Worm (Caenorhabditis elegans) whole organism, L4 larva: ENCODE data around the gene srx-41.
A peak's percentile ranks its signal among the peaks of the same experiment; 100 is the strongest.

Experiments
- D1046.2 ChIP-seq: fragments of 200-800 bp; sonication (Bioruptor generic); IDR thresholded peaks from 2 replicates; pipeline ENCODE4 v1.3.6; 2022; ENCODE audit warnings: missing genetic modification characterization, missing compliant biosample characterization
- F26F4.8 ChIP-seq: fragments of 200-800 bp; sonication (Bioruptor generic); conservative IDR thresholded peaks from 2 replicates; pipeline ENCODE4 v1.3.6; 2022; ENCODE audit warnings: missing genetic modification characterization, missing compliant biosample characterization
- Y105C5A.15 ChIP-seq: fragments of 200-800 bp; sonication (Bioruptor generic); IDR thresholded peaks from 2 replicates; pipeline ENCODE4 v1.3.6; 2022; ENCODE audit warnings: missing genetic modification characterization, missing compliant biosample characterization
- Y5F2A.4 ChIP-seq: fragments of 200-800 bp; sonication (Bioruptor generic); optimal IDR thresholded peaks from 2 replicates; lab custom pipeline; 2018; ENCODE audit warnings: mild to moderate bottlenecking, missing genetic modification characterization, missing compliant biosample characterization
- aha-1 ChIP-seq: fragments of 150-350 bp; peaks from one replicate; lab custom pipeline; 2014; ENCODE audit warnings: missing biosample characterization, missing genetic modification characterization
- arid-1 ChIP-seq: fragments of 200-800 bp; sonication (Bioruptor generic); conservative IDR thresholded peaks from 2 replicates; pipeline ENCODE4 v1.3.6; 2022; ENCODE audit warnings: missing genetic modification reagents, missing genetic modification characterization, missing compliant biosample characterization
- attf-4 ChIP-seq: sonication (generic microtip); optimal IDR thresholded peaks from 3 replicates; lab custom pipeline; 2017; ENCODE audit warnings: missing biosample characterization, missing genetic modification characterization
- ceh-20 ChIP-seq: fragments of 200-800 bp; sonication (Bioruptor generic); IDR thresholded peaks from 2 replicates; pipeline ENCODE4 v1.3.6; 2022; ENCODE audit warnings: missing genetic modification reagents, missing genetic modification characterization, missing compliant biosample characterization
- ceh-44 ChIP-seq: fragments of 200-800 bp; sonication (Bioruptor generic); IDR thresholded peaks from 2 replicates; pipeline ENCODE4 v1.3.6; 2022; ENCODE audit warnings: missing genetic modification reagents, missing genetic modification characterization, missing compliant biosample characterization
- ceh-62 ChIP-seq: sonication (generic microtip); optimal IDR thresholded peaks from 2 replicates; lab custom pipeline; 2017; ENCODE audit warnings: missing biosample characterization, missing genetic modification characterization
- ceh-82 ChIP-seq: sonication (generic microtip); optimal IDR thresholded peaks from 2 replicates; lab custom pipeline; 2017; ENCODE audit warnings: missing biosample characterization, missing genetic modification characterization
- daf-16 ChIP-seq, 3 experiments: sonication (generic microtip); optimal IDR thresholded peaks; 2 replicates each; lab custom pipeline; 2016 to 2017; ENCODE audit warnings: missing genetic modification characterization in 3 of 3, missing genetic modification reagents in 3 of 3, mild to moderate bottlenecking in 2 of 3, missing compliant biosample characterization in 2 of 3, missing biosample characterization in 1 of 3, moderate library complexity in 1 of 3
- daf-19 ChIP-seq: fragments of 200-800 bp; sonication (Bioruptor generic); conservative IDR thresholded peaks from 2 replicates; pipeline ENCODE4 v1.3.6; 2022; ENCODE audit warnings: missing genetic modification characterization, missing compliant biosample characterization
- dmd-6 ChIP-seq: fragments of 200-800 bp; sonication (Bioruptor generic); IDR thresholded peaks from 2 replicates; pipeline ENCODE4 v1.3.6; 2022; ENCODE audit warnings: missing genetic modification reagents, missing genetic modification characterization, missing compliant biosample characterization
- dmd-9 ChIP-seq: fragments of 200-800 bp; sonication (Bioruptor generic); IDR thresholded peaks from 2 replicates; pipeline ENCODE4 v1.3.6; 2022; ENCODE audit warnings: missing genetic modification reagents, missing genetic modification characterization, missing compliant biosample characterization
- duxl-1 ChIP-seq: sonication (generic microtip); optimal IDR thresholded peaks from 2 replicates; lab custom pipeline; 2016; ENCODE audit warnings: mild to moderate bottlenecking, missing genetic modification characterization, moderate library complexity, missing compliant biosample characterization; ENCODE audit not compliant: poor library complexity
- dve-1 ChIP-seq: sonication (generic microtip); optimal IDR thresholded peaks from 2 replicates; lab custom pipeline; 2017; ENCODE audit warnings: antibody characterized with exemption, mild to moderate bottlenecking, missing genetic modification characterization, missing compliant biosample characterization; ENCODE audit not compliant: insufficient read depth
- egl-27 ChIP-seq: sonication (generic microtip); optimal IDR thresholded peaks from 3 replicates; lab custom pipeline; 2017; ENCODE audit warnings: missing biosample characterization, missing genetic modification reagents, missing genetic modification characterization
- hlh-30 ChIP-seq: sonication (generic microtip); optimal IDR thresholded peaks from 2 replicates; lab custom pipeline; 2017; ENCODE audit warnings: antibody characterized with exemption, mild to moderate bottlenecking, missing genetic modification characterization, missing compliant biosample characterization; ENCODE audit not compliant: insufficient read depth
- lin-15B ChIP-seq: fragments of 150-350 bp; sonication (generic microtip); optimal IDR thresholded peaks from 3 replicates; lab custom pipeline; 2014; ENCODE audit warnings: missing biosample characterization, missing genetic modification characterization
- lin-29 ChIP-seq: fragments of 200-800 bp; sonication (Bioruptor generic); IDR thresholded peaks from 2 replicates; pipeline ENCODE4 v1.3.6; 2022; ENCODE audit warnings: missing genetic modification reagents, missing genetic modification characterization, missing compliant biosample characterization
- lin-38 ChIP-seq: fragments of 200-800 bp; sonication (Bioruptor generic); IDR thresholded peaks from 2 replicates; pipeline ENCODE4 v1.3.6; 2022; ENCODE audit warnings: missing genetic modification reagents, missing genetic modification characterization, missing compliant biosample characterization
- lsy-2 ChIP-seq, 2 experiments: fragments of 150-350 bp in 1 of 2; sonication (generic microtip) in 1 of 2; optimal IDR thresholded peaks; 2 replicates each; lab custom pipeline; 2014 to 2017; ENCODE audit warnings: missing biosample characterization in 2 of 2, missing genetic modification characterization in 2 of 2
- madf-5 ChIP-seq, 2 experiments: fragments of 200-800 bp; sonication (Bioruptor generic); IDR thresholded peaks; 2 replicates each; pipeline ENCODE4 v1.3.6; 2022; ENCODE audit warnings: missing compliant biosample characterization in 2 of 2, missing genetic modification characterization in 2 of 2
- mdl-1 ChIP-seq, 2 experiments: fragments of 150-350 bp in 1 of 2; sonication (generic microtip) in 1 of 2; optimal IDR thresholded peaks; 2 replicates each; lab custom pipeline; 2014 to 2017; ENCODE audit warnings: missing biosample characterization in 2 of 2, missing genetic modification characterization in 2 of 2
- mdt-29 ChIP-seq: fragments of 200-800 bp; sonication (Bioruptor generic); IDR thresholded peaks from 2 replicates; pipeline ENCODE4 v1.3.6; 2022; ENCODE audit warnings: missing genetic modification reagents, missing genetic modification characterization, missing compliant biosample characterization
- mxl-3 ChIP-seq: fragments of 200-800 bp; sonication (Bioruptor generic); optimal IDR thresholded peaks from 2 replicates; lab custom pipeline; 2018; ENCODE audit warnings: mild to moderate bottlenecking, missing genetic modification characterization, missing compliant biosample characterization
- nhr-102 ChIP-seq: sonication (generic microtip); optimal IDR thresholded peaks from 2 replicates; lab custom pipeline; 2016; ENCODE audit warnings: mild to moderate bottlenecking, missing genetic modification characterization, moderate library complexity, missing compliant biosample characterization
- nhr-28 ChIP-seq: fragments of 150-350 bp; optimal IDR thresholded peaks from 2 replicates; lab custom pipeline; 2014; ENCODE audit warnings: missing biosample characterization, missing genetic modification characterization
- nhr-41 ChIP-seq: fragments of 200-800 bp; sonication (Bioruptor generic); IDR thresholded peaks from 2 replicates; pipeline ENCODE4 v1.3.6; 2022; ENCODE audit warnings: missing genetic modification reagents, missing genetic modification characterization, missing compliant biosample characterization
- nhr-42 ChIP-seq: fragments of 200-800 bp; sonication (Bioruptor generic); IDR thresholded peaks from 2 replicates; pipeline ENCODE4 v1.3.6; 2022; ENCODE audit warnings: missing genetic modification characterization, missing compliant biosample characterization
- nhr-76 ChIP-seq: fragments of 150-350 bp; optimal IDR thresholded peaks from 2 replicates; lab custom pipeline; 2014; ENCODE audit warnings: missing biosample characterization, missing genetic modification characterization
- php-3 ChIP-seq: fragments of 200-800 bp; sonication (Bioruptor generic); IDR thresholded peaks from 2 replicates; pipeline ENCODE4 v1.3.6; 2022; ENCODE audit warnings: missing genetic modification reagents, missing genetic modification characterization, missing compliant biosample characterization
- pqm-1 ChIP-seq: sonication (generic microtip); optimal IDR thresholded peaks from 2 replicates; lab custom pipeline; 2017; ENCODE audit warnings: missing biosample characterization, missing genetic modification characterization
- sdz-12 ChIP-seq: fragments of 200-800 bp; sonication (Bioruptor generic); optimal IDR thresholded peaks from 2 replicates; lab custom pipeline; 2018; ENCODE audit warnings: mild to moderate bottlenecking, missing genetic modification characterization, missing compliant biosample characterization
- set-16 ChIP-seq: fragments of 200-800 bp; sonication (Bioruptor generic); IDR thresholded peaks from 2 replicates; pipeline ENCODE4 v1.3.6; 2022; ENCODE audit warnings: missing genetic modification reagents, missing genetic modification characterization, missing compliant biosample characterization
- snpc-4 ChIP-seq: fragments of 150-350 bp; optimal IDR thresholded peaks from 2 replicates; lab custom pipeline; 2014; ENCODE audit warnings: missing biosample characterization, missing genetic modification characterization
- spr-1 ChIP-seq: sonication (generic microtip); optimal IDR thresholded peaks from 2 replicates; lab custom pipeline; 2016; ENCODE audit warnings: mild to moderate bottlenecking, missing genetic modification characterization, missing compliant biosample characterization
- spr-3 ChIP-seq: fragments of 200-800 bp; sonication (Bioruptor generic); optimal IDR thresholded peaks from 2 replicates; lab custom pipeline; 2018; ENCODE audit warnings: mild to moderate bottlenecking, missing genetic modification characterization, missing compliant biosample characterization
- tag-97 ChIP-seq: fragments of 200-800 bp; sonication (Bioruptor generic); IDR thresholded peaks from 2 replicates; pipeline ENCODE4 v1.3.6; 2022; ENCODE audit warnings: missing genetic modification characterization, missing compliant biosample characterization
- unc-130 ChIP-seq: sonication (generic microtip); optimal IDR thresholded peaks from 2 replicates; lab custom pipeline; 2016; ENCODE audit warnings: missing genetic modification reagents, missing genetic modification characterization, missing compliant biosample characterization
- unc-62 ChIP-seq, 3 experiments: fragments of 150-350 bp in 1 of 3; sonication (generic microtip); optimal IDR thresholded peaks in 2 of 3; peaks in 1 of 3; 1 replicate in 1 of 3; 2 replicates in 2 of 3; lab custom pipeline; 2014 to 2017; ENCODE audit warnings: missing biosample characterization in 3 of 3, missing genetic modification characterization in 3 of 3, missing genetic modification reagents in 3 of 3, missing genotype in 1 of 3
- vab-7 ChIP-seq: fragments of 200-800 bp; sonication (Bioruptor generic); IDR thresholded peaks from 2 replicates; pipeline ENCODE4 v1.3.6; 2022; ENCODE audit warnings: missing genetic modification reagents, missing genetic modification characterization, missing compliant biosample characterization
- zag-1 ChIP-seq: fragments of 150-350 bp; optimal IDR thresholded peaks from 2 replicates; lab custom pipeline; 2014; ENCODE audit warnings: missing biosample characterization, missing genetic modification characterization
- zfp-3 ChIP-seq: fragments of 200-800 bp; sonication (Bioruptor generic); conservative IDR thresholded peaks from 2 replicates; pipeline ENCODE4 v1.3.6; 2022; ENCODE audit warnings: missing genetic modification reagents, missing genetic modification characterization, missing compliant biosample characterization

Gene srx-41

DNA sequence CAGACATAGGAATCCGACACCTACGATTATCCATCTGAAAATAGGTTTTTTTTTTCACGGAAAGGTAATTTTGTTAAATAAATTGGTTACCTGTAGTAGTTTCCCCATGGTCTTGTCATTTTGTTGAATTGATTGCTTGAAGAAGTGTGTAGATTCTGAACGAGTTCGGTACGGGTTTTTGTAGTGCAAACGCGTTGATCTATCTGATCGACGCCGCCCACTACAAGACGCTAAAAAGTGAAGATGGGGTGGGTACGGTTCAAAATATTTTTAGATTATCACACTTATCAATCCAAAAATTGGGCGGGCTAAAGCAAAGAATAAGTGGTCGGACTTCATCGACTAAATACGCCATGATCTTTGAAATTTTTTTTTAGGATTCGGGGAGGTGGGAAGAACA lies 22.6 kb downstream of the srx-41 start, which contains the start of gene T22F3.11:
T22F3.11 (minus strand) TSS at position 157 of the 400 bp plus-strand sequence.
- TF ChIP-seq nhr-28 (tag; lab: Kevin White, UChicago): peak; percentile 78
- TF ChIP-seq vab-7: no peak
- TF ChIP-seq spr-3 (GFP tag; lab: Kevin White, UChicago): no peak
- TF ChIP-seq unc-130 (GFP tag; lab: Kevin White, UChicago): no peak
- TF ChIP-seq ceh-44 (GFP tag; lab: Robert Waterston, UW): no peak
- no peak for TF ChIP-seq zfp-3 (GFP tag; lab: Robert Waterston, UW)
- no peak for TF ChIP-seq madf-5 (GFP tag; IDR thresholded peaks at IDR 0.05; lab: Robert Waterston, UW)
- no peak for TF ChIP-seq lin-38 (GFP tag; lab: Robert Waterston, UW)
- TF ChIP-seq arid-1 (GFP tag; lab: Robert Waterston, UW): no peak
- TF ChIP-seq tag-97 (GFP tag; lab: Robert Waterston, UW): no peak
- peak; percentile 56 for TF ChIP-seq aha-1
- TF ChIP-seq sdz-12 (GFP tag; lab: Kevin White, UChicago): no peak
- no peak for TF ChIP-seq lin-29 (GFP tag; lab: Robert Waterston, UW)

- TF ChIP-seq spr-3 (GFP tag; lab: Kevin White, UChicago): no peak
- TF ChIP-seq Y105C5A.15 (GFP tag; lab: Robert Waterston, UW): no peak
- TF ChIP-seq set-16: peak; percentile 61
- no peak for TF ChIP-seq ceh-62
- TF ChIP-seq unc-62 (GFP tag; optimal IDR thresholded peaks at IDR 0.05 in 1 of 2; lab: Kevin White, UChicago): peak in 1 of 2 experiments; percentile 13
- no peak for TF ChIP-seq unc-62 (tag; optimal IDR thresholded peaks at IDR 0.05; lab: Kevin White, UChicago)
- TF ChIP-seq dmd-6 (GFP tag; lab: Robert Waterston, UW): no peak
Observed at ce11 chrV:3613042-3613441, 23.9 kb downstream of the srx-41 start.

DNA sequence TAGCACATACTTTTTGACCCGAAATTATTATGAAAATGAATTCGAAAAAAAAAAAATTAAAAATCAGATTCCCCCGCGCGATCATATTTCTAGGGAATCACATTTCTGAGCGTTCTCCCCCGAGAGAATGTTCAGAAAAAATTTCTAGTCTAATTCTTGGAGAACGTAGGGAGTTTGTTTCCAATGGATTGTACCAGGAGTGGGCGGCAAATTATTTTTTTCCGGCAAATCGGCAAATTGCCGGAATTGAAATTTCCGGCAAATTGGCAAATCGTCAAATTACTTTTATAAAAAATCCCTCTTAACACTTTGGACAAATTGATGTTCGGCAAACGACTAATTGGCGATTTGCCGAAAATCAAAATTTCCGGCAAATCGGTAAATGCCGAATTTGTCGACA lies 25.3 kb downstream of the srx-41 start, which contains the start of gene T22F3.10:
T22F3.10 (minus strand) TSS at position 101 of the 400 bp plus-strand sequence.
- TF ChIP-seq attf-4 (tag; lab: Kevin White, UChicago): no peak
- TF ChIP-seq F26F4.8 (GFP tag; lab: Robert Waterston, UW): no peak
- TF ChIP-seq nhr-102: no peak
- TF ChIP-seq vab-7: no peak
- no peak for TF ChIP-seq egl-27 (tag; lab: Kevin White, UChicago)
- TF ChIP-seq madf-5 (GFP tag; IDR thresholded peaks at IDR 0.05; lab: Robert Waterston, UW): no peak
- no peak for TF ChIP-seq duxl-1 (tag; lab: Kevin White, UChicago)
- no peak for TF ChIP-seq pqm-1 (tag; lab: Kevin White, UChicago)
- no peak for TF ChIP-seq daf-19
- no peak for TF ChIP-seq D1046.2 (GFP tag; lab: Robert Waterston, UW)
- no peak for TF ChIP-seq lsy-2 (tag; optimal IDR thresholded peaks at IDR 0.05; lab: Kevin White, UChicago)
- TF ChIP-seq lin-15B: no peak
- no peak for TF ChIP-seq Y5F2A.4
- TF ChIP-seq mdt-29 (GFP tag; lab: Robert Waterston, UW): no peak
- TF ChIP-seq spr-1: no peak
- TF ChIP-seq, all 104 proteins: peak for 0

ce11 chrV:3610709-3611108 lies 26.3 kb downstream of the srx-41 start:
- TF ChIP-seq php-3 (no peak), ceh-82 (tag; lab: Kevin White, UChicago) (no peak), nhr-42 (GFP tag; lab: Robert Waterston, UW) (no peak), nhr-76 (tag; lab: Kevin White, UChicago) (no peak), ceh-20 (GFP tag; lab: Robert Waterston, UW) (no peak), dve-1 (tag; lab: Kevin White, UChicago) (no peak), nhr-28 (tag; lab: Kevin White, UChicago) (peak; percentile 93), nhr-102 (no peak), dmd-9 (GFP tag; lab: Robert Waterston, UW) (no peak), mxl-3 (GFP tag; lab: Kevin White, UChicago) (peak; percentile 81), daf-16 (GFP tag; optimal IDR thresholded peaks at IDR 0.05; lab: Kevin White, UChicago) (no peak), daf-16 (tag; optimal IDR thresholded peaks at IDR 0.05; lab: Kevin White, UChicago) (no peak), dmd-6 (GFP tag; lab: Robert Waterston, UW) (peak; percentile 64), spr-3 (GFP tag; lab: Kevin White, UChicago) (no peak), hlh-30 (tag; lab: Kevin White, UChicago) (peak; percentile 35), nhr-41 (GFP tag; lab: Robert Waterston, UW) (no peak), snpc-4 (tag; lab: Kevin White, UChicago) (no peak), mdl-1 (tag; optimal IDR thresholded peaks at IDR 0.05; lab: Kevin White, UChicago) (peak in 1 of 2 experiments; percentile 40), zag-1 (tag; lab: Kevin White, UChicago) (no peak)
